Fruit fly (Drosophila melanogaster) whole organism, embryonic: Measurements from ENCODE around the gene Elo68alpha.

Source experiments
- CG1233 ChIP-seq: fragments of 200-800 bp; sonication (Bioruptor generic); optimal IDR thresholded peaks from 4 replicates; lab custom pipeline; 2018; ENCODE audit warnings: missing biosample characterization, mild to moderate bottlenecking, missing genetic modification characterization
- CG31365 ChIP-seq: fragments of 200-800 bp; sonication (Bioruptor generic); optimal IDR thresholded peaks from 2 replicates; lab custom pipeline; 2018; ENCODE audit warnings: missing biosample characterization, mild to moderate bottlenecking, missing genetic modification characterization
- CG31441 ChIP-seq: fragments of 200-800 bp; sonication (Bioruptor generic); IDR thresholded peaks from 2 replicates; pipeline ENCODE4 v1.3.6; 2022; ENCODE audit warnings: missing biosample characterization, missing genetic modification characterization

dm6 chr3L:11065850-11066249, 37.0 kb downstream of the Elo68alpha start:
- no peak for TF ChIP-seq CG31365 (tag; lab: Kevin White, UChicago)
- TF ChIP-seq CG1233 (GFP tag; lab: Kevin White, UChicago), result no peak
- TF ChIP-seq CG31441 (GFP tag; lab: Robert Waterston, UW), result no peak
